Worm (Caenorhabditis elegans): ENCODE measurements around the gene ZK1248.17.

ce11 chrII:5839227-5839626 is 6.1 kb downstream of the ZK1248.17 start, which contains the start of gene ZK1248.19:
- TF ChIP-seq ama-1 (optimal IDR thresholded peaks at IDR 0.05) (no peak), ama-1 (GFP tag; optimal IDR thresholded peaks at IDR 0.05) (no peak), madf-3 (GFP tag; IDR thresholded peaks at IDR 0.05) (no peak), somi-1 (GFP tag; optimal IDR thresholded peaks at IDR 0.05) (no peak), C06A6.2 (GFP tag; conservative IDR thresholded peaks at IDR 0.05) (no peak), pha-4 (tag; optimal IDR thresholded peaks at IDR 0.05) (no peak), dox-1 (GFP tag; IDR thresholded peaks at IDR 0.05) (no peak), hmg-1.2 (GFP tag; IDR thresholded peaks at IDR 0.05) (no peak), rec-8 (tag; optimal IDR thresholded peaks at IDR 0.05) (no peak), let-526 (GFP tag; IDR thresholded peaks at IDR 0.05) (no peak)
